Worm (Caenorhabditis elegans) whole organism, L4 larva: ENCODE results near the gene arrd-1.

Source experiments
- T26A8.4 ChIP-seq: fragments of 200-800 bp; sonication (Bioruptor generic); IDR thresholded peaks from 2 replicates; pipeline ENCODE4 v1.3.6; 2022; ENCODE audit warnings: missing genetic modification characterization, missing compliant biosample characterization
- ZK337.2 ChIP-seq: fragments of 200-800 bp; sonication (Bioruptor generic); IDR thresholded peaks from 2 replicates; pipeline ENCODE4 v1.3.6; 2022; ENCODE audit warnings: missing genetic modification reagents, missing genetic modification characterization, missing compliant biosample characterization
- ZK546.5 ChIP-seq, 2 experiments: sonication (generic microtip); optimal IDR thresholded peaks; 2 replicates each; lab custom pipeline; 2017; ENCODE audit warnings: missing biosample characterization in 2 of 2, missing genetic modification characterization in 2 of 2
- aha-1 ChIP-seq: fragments of 150-350 bp; peaks from one replicate; lab custom pipeline; 2014; ENCODE audit warnings: missing biosample characterization, missing genetic modification characterization
- aly-2 ChIP-seq: sonication (generic microtip); optimal IDR thresholded peaks from 2 replicates; lab custom pipeline; 2018; ENCODE audit warnings: missing biosample characterization, missing genetic modification characterization
- attf-4 ChIP-seq: sonication (generic microtip); optimal IDR thresholded peaks from 3 replicates; lab custom pipeline; 2017; ENCODE audit warnings: missing biosample characterization, missing genetic modification characterization
- ceh-28 ChIP-seq: fragments of 150-350 bp; optimal IDR thresholded peaks from 2 replicates; lab custom pipeline; 2014; ENCODE audit warnings: missing biosample characterization, missing genetic modification reagents, missing genetic modification characterization
- ceh-32 ChIP-seq: sonication (generic microtip); optimal IDR thresholded peaks from 2 replicates; lab custom pipeline; 2016; ENCODE audit warnings: mild to moderate bottlenecking, missing genetic modification characterization, missing compliant biosample characterization; ENCODE audit not compliant: poor library complexity
- ces-1 ChIP-seq: fragments of 150-350 bp; sonication (generic microtip); optimal IDR thresholded peaks from 4 replicates; lab custom pipeline; 2014; ENCODE audit warnings: missing biosample characterization, missing genetic modification reagents, missing genetic modification characterization
- daf-16 ChIP-seq, 3 experiments: sonication (generic microtip); optimal IDR thresholded peaks; 2 replicates each; lab custom pipeline; 2016 to 2017; ENCODE audit warnings: missing genetic modification characterization in 3 of 3, missing genetic modification reagents in 3 of 3, mild to moderate bottlenecking in 2 of 3, missing compliant biosample characterization in 2 of 3, missing biosample characterization in 1 of 3, moderate library complexity in 1 of 3
- dmd-6 ChIP-seq: fragments of 200-800 bp; sonication (Bioruptor generic); IDR thresholded peaks from 2 replicates; pipeline ENCODE4 v1.3.6; 2022; ENCODE audit warnings: missing genetic modification reagents, missing genetic modification characterization, missing compliant biosample characterization
- dve-1 ChIP-seq: sonication (generic microtip); optimal IDR thresholded peaks from 2 replicates; lab custom pipeline; 2017; ENCODE audit warnings: antibody characterized with exemption, mild to moderate bottlenecking, missing genetic modification characterization, missing compliant biosample characterization; ENCODE audit not compliant: insufficient read depth
- egl-27 ChIP-seq: sonication (generic microtip); optimal IDR thresholded peaks from 3 replicates; lab custom pipeline; 2017; ENCODE audit warnings: missing biosample characterization, missing genetic modification reagents, missing genetic modification characterization
- fos-1 ChIP-seq: fragments of 150-350 bp; optimal IDR thresholded peaks from 2 replicates; lab custom pipeline; 2014; ENCODE audit warnings: missing biosample characterization, missing genetic modification characterization
- hlh-11 ChIP-seq: fragments of 200-800 bp; sonication (Bioruptor generic); optimal IDR thresholded peaks from 2 replicates; lab custom pipeline; 2018; ENCODE audit warnings: mild to moderate bottlenecking, missing genetic modification characterization, missing compliant biosample characterization
- hlh-30 ChIP-seq: sonication (generic microtip); optimal IDR thresholded peaks from 2 replicates; lab custom pipeline; 2017; ENCODE audit warnings: antibody characterized with exemption, mild to moderate bottlenecking, missing genetic modification characterization, missing compliant biosample characterization; ENCODE audit not compliant: insufficient read depth
- hmg-1.1 ChIP-seq: fragments of 200-800 bp; sonication (Bioruptor generic); IDR thresholded peaks from 2 replicates; pipeline ENCODE4 v1.3.6; 2022; ENCODE audit warnings: missing genetic modification reagents, missing genetic modification characterization, missing compliant biosample characterization
- lin-1 ChIP-seq: fragments of 200-800 bp; sonication (Bioruptor generic); IDR thresholded peaks from 2 replicates; pipeline ENCODE4 v1.3.6; 2022; ENCODE audit warnings: missing genetic modification reagents, missing genetic modification characterization, missing compliant biosample characterization
- lin-39 ChIP-seq: fragments of 150-350 bp; optimal IDR thresholded peaks from 2 replicates; lab custom pipeline; 2014; ENCODE audit warnings: missing biosample characterization, missing genetic modification reagents, missing genetic modification characterization
- mep-1 ChIP-seq: fragments of 150-350 bp; sonication (generic microtip); optimal IDR thresholded peaks from 3 replicates; lab custom pipeline; 2014; ENCODE audit warnings: missing biosample characterization, missing genetic modification characterization
- mes-2 ChIP-seq: sonication (generic microtip); optimal IDR thresholded peaks from 2 replicates; lab custom pipeline; 2016; ENCODE audit warnings: missing genotype, mild to moderate bottlenecking, missing genetic modification characterization, missing compliant biosample characterization; ENCODE audit not compliant: poor library complexity, severe bottlenecking
- mxl-2 ChIP-seq: fragments of 200-800 bp; sonication (Bioruptor generic); conservative IDR thresholded peaks from 2 replicates; pipeline ENCODE4 v1.3.6; 2022; ENCODE audit warnings: missing genetic modification reagents, missing genetic modification characterization, missing compliant biosample characterization
- nhr-11 ChIP-seq: fragments of 150-350 bp; optimal IDR thresholded peaks from 2 replicates; lab custom pipeline; 2014; ENCODE audit warnings: missing biosample characterization, missing genetic modification characterization
- nhr-25 ChIP-seq: sonication (generic microtip); optimal IDR thresholded peaks from 2 replicates; lab custom pipeline; 2017; ENCODE audit warnings: missing genetic modification characterization, mild to moderate bottlenecking, missing compliant biosample characterization, antibody characterized with exemption, moderate library complexity, borderline replicate concordance; ENCODE audit not compliant: insufficient read depth
- nhr-28 ChIP-seq: fragments of 150-350 bp; optimal IDR thresholded peaks from 2 replicates; lab custom pipeline; 2014; ENCODE audit warnings: missing biosample characterization, missing genetic modification characterization
- nhr-41 ChIP-seq: fragments of 200-800 bp; sonication (Bioruptor generic); IDR thresholded peaks from 2 replicates; pipeline ENCODE4 v1.3.6; 2022; ENCODE audit warnings: missing genetic modification reagents, missing genetic modification characterization, missing compliant biosample characterization
- nhr-42 ChIP-seq: fragments of 200-800 bp; sonication (Bioruptor generic); IDR thresholded peaks from 2 replicates; pipeline ENCODE4 v1.3.6; 2022; ENCODE audit warnings: missing genetic modification characterization, missing compliant biosample characterization
- nhr-48 ChIP-seq: sonication (generic microtip); optimal IDR thresholded peaks from 2 replicates; lab custom pipeline; 2016; ENCODE audit warnings: mild to moderate bottlenecking, missing genetic modification characterization, missing compliant biosample characterization
- nhr-6 ChIP-seq: fragments of 150-350 bp; optimal IDR thresholded peaks from 2 replicates; lab custom pipeline; 2014; ENCODE audit warnings: missing biosample characterization, missing genetic modification characterization
- pqm-1 ChIP-seq: sonication (generic microtip); optimal IDR thresholded peaks from 2 replicates; lab custom pipeline; 2017; ENCODE audit warnings: missing biosample characterization, missing genetic modification characterization
- set-16 ChIP-seq: fragments of 200-800 bp; sonication (Bioruptor generic); IDR thresholded peaks from 2 replicates; pipeline ENCODE4 v1.3.6; 2022; ENCODE audit warnings: missing genetic modification reagents, missing genetic modification characterization, missing compliant biosample characterization
- unc-130 ChIP-seq: sonication (generic microtip); optimal IDR thresholded peaks from 2 replicates; lab custom pipeline; 2016; ENCODE audit warnings: missing genetic modification reagents, missing genetic modification characterization, missing compliant biosample characterization
- unc-62 ChIP-seq, 3 experiments: fragments of 150-350 bp in 1 of 3; sonication (generic microtip); optimal IDR thresholded peaks in 2 of 3; peaks in 1 of 3; 1 replicate in 1 of 3; 2 replicates in 2 of 3; lab custom pipeline; 2014 to 2017; ENCODE audit warnings: missing biosample characterization in 3 of 3, missing genetic modification characterization in 3 of 3, missing genetic modification reagents in 3 of 3, missing genotype in 1 of 3
- zag-1 ChIP-seq: fragments of 150-350 bp; optimal IDR thresholded peaks from 2 replicates; lab custom pipeline; 2014; ENCODE audit warnings: missing biosample characterization, missing genetic modification characterization
- zfp-2 ChIP-seq: sonication (generic microtip); optimal IDR thresholded peaks from 2 replicates; lab custom pipeline; 2016; ENCODE audit warnings: mild to moderate bottlenecking, missing genetic modification characterization, missing compliant biosample characterization
- zfp-3 ChIP-seq: fragments of 200-800 bp; sonication (Bioruptor generic); conservative IDR thresholded peaks from 2 replicates; pipeline ENCODE4 v1.3.6; 2022; ENCODE audit warnings: missing genetic modification reagents, missing genetic modification characterization, missing compliant biosample characterization
- zip-11 ChIP-seq: fragments of 200-800 bp; sonication (Bioruptor generic); IDR thresholded peaks from 2 replicates; pipeline ENCODE4 v1.3.6; 2022; ENCODE audit warnings: missing genetic modification characterization, missing compliant biosample characterization

arrd-1 gene

DNA sequence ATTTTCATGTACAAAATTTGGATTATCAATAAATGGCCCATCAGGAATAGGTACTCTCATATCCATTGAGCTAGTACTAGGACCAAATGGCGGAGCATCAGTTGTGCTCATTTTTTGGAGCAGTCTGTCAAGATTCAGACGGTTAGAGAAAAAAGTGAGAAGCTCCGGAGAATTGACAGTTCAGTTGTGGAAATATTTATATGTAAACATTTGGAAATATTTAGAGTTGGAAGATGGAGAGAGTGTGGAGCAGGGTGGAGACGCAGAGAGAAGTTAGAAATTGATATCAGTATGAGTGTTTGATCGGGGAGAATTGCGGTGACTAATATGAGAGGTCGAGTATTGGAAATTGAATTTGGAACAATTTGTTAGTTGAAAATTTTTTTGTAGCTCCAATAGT, 6.2 kb upstream of the arrd-1 start (continued):
- TF ChIP-seq ZK546.5 (tag; optimal IDR thresholded peaks at IDR 0.05; lab: Kevin White, UChicago) (no peak), nhr-48 (tag; lab: Kevin White, UChicago) (no peak), nhr-11 (tag; lab: Kevin White, UChicago) (no peak), ceh-28 (tag; lab: Kevin White, UChicago) (no peak), nhr-28 (peak; percentile 67), zag-1 (tag; lab: Kevin White, UChicago) (no peak), T26A8.4 (GFP tag; lab: Robert Waterston, UW) (no peak), daf-16 (GFP tag; optimal IDR thresholded peaks at IDR 0.05; lab: Kevin White, UChicago) (no peak), daf-16 (tag; optimal IDR thresholded peaks at IDR 0.05; lab: Kevin White, UChicago) (peak; percentile 86), set-16 (GFP tag; lab: Robert Waterston, UW) (no peak), zfp-2 (tag; lab: Kevin White, UChicago) (no peak), mes-2 (tag; lab: Kevin White, UChicago) (peak; percentile 7), egl-27 (tag; lab: Kevin White, UChicago) (no peak), nhr-41 (no peak), attf-4 (tag; lab: Kevin White, UChicago) (no peak), zip-11 (GFP tag; lab: Robert Waterston, UW) (no peak), lin-39 (tag; lab: Kevin White, UChicago) (no peak), pqm-1 (peak; percentile 43), nhr-25 (tag; lab: Kevin White, UChicago) (no peak), zfp-3 (GFP tag; lab: Robert Waterston, UW) (no peak), ZK337.2 (no peak), nhr-6 (no peak), mxl-2 (GFP tag; lab: Robert Waterston, UW) (no peak), dmd-6 (GFP tag; lab: Robert Waterston, UW) (peak; percentile 58), ceh-32 (tag; lab: Kevin White, UChicago) (no peak), aly-2 (no peak), unc-130 (no peak), nhr-42 (GFP tag; lab: Robert Waterston, UW) (no peak), fos-1 (no peak)
- TF ChIP-seq, all 104 proteins: peak for 9

DNA sequence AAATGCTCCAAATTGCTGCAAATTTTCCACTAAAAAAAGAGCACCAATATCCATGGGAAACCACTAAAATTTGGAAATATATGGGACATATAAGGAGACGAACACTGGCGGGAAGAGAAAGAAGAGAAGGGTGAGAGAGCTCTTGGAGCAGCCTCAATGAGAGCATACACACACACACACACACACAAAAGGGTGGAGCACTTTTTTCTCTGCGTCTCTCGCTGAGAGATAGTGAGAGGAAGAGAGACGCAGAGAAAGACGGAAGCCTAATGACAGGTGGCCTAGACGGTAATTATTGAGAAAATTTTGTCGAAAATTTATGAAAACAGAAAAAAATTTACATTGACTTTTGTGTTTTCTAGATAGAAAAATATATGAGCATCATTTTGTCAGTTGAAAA, 4.8 kb upstream of the arrd-1 start:
- TF ChIP-seq aha-1, result no peak
- TF ChIP-seq lin-1, result no peak
- TF ChIP-seq mep-1, result peak; percentile 1
- TF ChIP-seq dmd-6 (GFP tag; lab: Robert Waterston, UW), result peak; percentile 47; the same call in 1 of the 2 replicates
- TF ChIP-seq daf-16 (GFP tag; optimal IDR thresholded peaks at IDR 0.05; lab: Kevin White, UChicago), result no peak
- TF ChIP-seq daf-16 (tag; optimal IDR thresholded peaks at IDR 0.05; lab: Kevin White, UChicago), result peak; percentile 39
- TF ChIP-seq hlh-30 (tag; lab: Kevin White, UChicago), result peak; percentile 12
- TF ChIP-seq mes-2 (tag; lab: Kevin White, UChicago), result peak; percentile 46
- TF ChIP-seq hmg-1.1 (GFP tag; lab: Robert Waterston, UW), result peak; percentile 65
- TF ChIP-seq hlh-11 (tag; lab: Kevin White, UChicago), result peak; percentile 29
- TF ChIP-seq nhr-28, result peak; percentile 27
- no peak for TF ChIP-seq ces-1 (GFP tag; lab: Kevin White, UChicago)
- peak in 1 of 2 experiments; percentile 54 for TF ChIP-seq unc-62 (GFP tag; optimal IDR thresholded peaks at IDR 0.05 in 1 of 2; lab: Kevin White, UChicago)
- TF ChIP-seq unc-62 (tag; optimal IDR thresholded peaks at IDR 0.05; lab: Kevin White, UChicago), result no peak
- TF ChIP-seq dve-1 (tag; lab: Kevin White, UChicago), result peak; percentile 24
- TF ChIP-seq, all 104 proteins: peak for 10

DNA sequence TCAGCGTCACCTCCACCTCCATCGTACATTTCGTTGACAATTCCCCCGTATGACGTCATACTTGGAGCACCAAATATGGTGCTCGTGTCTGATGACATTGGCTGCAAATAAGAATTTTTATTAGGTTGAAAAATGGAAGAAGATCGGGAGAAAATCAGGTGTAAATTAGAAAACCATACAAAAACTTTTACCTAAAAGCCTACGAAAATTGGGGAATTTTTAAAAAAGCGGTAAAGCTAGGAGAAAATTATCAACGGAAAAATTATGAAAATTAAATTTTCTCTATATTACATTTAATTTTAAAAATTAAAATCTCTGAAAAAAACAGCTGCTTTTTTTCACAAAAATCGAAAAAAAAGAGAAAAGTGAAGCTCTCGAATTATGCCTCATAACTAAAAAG, 2.9 kb upstream of the arrd-1 start, which contains the start of gene T04B8.5:
Gene T04B8.5 (minus strand): TSS at position 101 of the 400 bp plus-strand sequence.
- peak; percentile 55 for TF ChIP-seq aha-1
- no peak for TF ChIP-seq ceh-28 (tag; lab: Kevin White, UChicago)
